Fruit fly (Drosophila melanogaster): ENCODE measurements around the gene hdm.

Gene hdm

DNA sequence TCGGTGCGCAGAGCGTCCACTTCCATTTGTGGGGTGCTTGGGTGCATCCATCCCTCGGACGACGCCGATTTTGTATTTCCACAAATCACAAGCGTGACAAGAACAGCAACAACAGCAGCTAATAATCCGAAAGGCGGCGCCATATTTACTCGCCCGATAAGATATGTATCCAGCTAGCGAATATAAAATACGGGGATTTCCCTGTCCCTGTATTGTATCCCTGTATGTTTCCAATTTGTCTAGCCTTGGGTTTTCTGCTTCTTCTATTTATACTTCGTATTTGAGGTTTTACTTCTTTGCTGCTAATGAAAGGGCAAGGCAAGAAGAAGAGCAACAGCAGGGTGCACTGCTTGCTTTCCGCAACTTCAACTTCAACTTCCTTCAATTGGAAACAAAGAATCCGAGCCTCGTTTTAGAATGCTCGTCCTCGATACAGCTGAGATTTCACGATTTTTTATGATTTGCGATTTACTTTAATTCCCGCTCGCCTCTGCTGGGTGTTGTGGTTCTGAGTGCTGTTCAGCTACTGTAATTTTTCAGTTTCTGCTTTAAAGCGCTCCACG, 24.3 kb upstream of the hdm start:
- TF ChIP-seq CG8478 (optimal IDR thresholded peaks at IDR 0.05) (no peak), CTCF (optimal IDR thresholded peaks at IDR 0.05) (no peak)

DNA sequence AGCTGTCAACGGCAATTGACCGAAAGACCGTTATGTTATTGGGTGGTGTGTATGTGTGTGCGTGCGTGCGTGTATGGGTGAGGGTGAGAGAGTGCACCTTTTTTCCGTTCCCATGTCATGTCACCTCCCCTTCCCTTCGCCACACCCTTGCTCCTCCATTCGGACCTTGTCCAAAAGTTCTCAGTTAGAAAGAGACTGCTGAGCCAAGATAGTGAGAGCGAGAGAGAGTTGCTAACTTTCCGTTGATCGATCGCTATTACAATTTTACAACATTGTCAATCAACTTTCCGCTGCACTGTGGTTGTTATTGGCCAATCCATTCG, 18.5 kb upstream of the hdm start:
- TF ChIP-seq CTCF (optimal IDR thresholded peaks at IDR 0.05) (no peak), CG8478 (optimal IDR thresholded peaks at IDR 0.05) (no peak)

DNA sequence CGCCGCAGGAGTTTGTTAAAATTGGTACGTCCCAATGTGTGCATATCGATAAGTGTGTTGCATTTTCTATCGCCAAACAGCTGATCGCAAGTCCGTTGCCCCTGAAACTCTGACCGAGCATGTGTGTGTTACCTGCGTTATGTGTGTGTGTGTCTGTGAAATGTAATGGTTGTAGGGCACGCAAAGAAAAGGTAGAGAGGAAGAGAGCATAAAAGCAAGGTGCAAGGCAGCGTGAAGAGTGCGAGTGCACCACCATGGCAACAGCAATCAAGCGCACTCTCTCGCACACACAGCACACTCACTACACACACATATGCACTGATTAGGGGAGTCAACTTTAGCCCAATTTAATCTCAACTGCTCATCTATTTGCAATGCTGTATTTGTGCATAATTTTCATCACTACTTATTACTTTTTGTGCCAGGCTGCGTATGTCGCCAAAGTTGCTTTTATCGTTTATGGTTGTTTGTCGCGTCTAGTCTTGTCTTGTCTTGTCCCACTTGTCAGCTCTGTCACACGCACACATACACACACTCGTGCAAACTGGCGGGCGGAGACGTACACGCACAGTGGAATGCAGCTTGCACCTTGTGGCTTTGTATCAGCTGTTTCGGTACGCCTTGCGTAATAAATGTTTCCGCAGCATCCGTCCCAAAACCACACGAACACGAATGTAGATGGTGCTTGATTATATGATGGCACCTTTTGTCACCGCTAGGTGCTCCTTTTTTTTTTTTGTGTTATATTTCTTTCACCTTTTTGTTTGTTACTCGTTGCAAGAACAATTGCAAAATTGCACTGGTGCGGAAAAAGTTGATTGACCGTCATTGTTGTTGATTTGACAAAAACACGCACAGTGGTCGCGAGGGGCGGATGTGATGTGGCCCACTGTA, 17.9 kb upstream of the hdm start:
- TF ChIP-seq CG8478 (optimal IDR thresholded peaks at IDR 0.05) (no peak), CTCF (optimal IDR thresholded peaks at IDR 0.05) (no peak)

DNA sequence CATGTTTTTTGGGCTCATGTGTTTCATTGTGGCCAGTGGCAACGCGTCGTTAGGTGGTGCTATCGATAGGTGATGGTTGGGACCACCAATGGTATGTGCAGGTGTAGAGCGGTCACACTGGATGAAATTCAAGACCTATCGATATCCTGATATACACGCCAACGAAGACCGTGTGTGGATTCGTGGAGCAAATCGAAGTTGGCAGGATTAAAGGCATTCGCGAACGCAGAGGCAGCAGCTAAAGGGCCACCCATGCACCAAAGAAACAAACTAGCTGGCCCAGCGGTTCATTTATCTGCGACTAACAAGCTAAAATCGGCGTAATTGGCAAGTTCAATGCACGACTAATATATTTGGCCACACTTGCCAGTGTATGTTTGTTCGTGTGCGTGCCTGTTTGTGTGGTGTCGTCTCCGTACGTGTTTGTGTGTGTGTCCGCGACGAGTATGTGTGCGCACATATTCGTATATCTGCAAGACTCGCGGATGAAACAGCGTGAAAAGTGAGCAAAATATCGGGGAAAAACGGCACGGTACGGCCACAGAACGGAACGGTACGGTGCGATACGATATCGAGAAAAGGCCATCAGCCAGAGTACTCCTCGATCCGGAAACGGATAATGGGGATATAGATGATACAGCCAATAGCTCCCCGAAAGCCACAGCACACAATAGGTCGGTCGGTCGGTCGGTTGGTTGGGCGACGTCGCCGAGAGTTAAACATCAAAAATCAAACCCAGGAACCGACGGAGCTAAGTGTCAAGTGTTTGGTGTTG, 16.1 kb upstream of the hdm start, which contains the start of gene Ubr3:
Gene Ubr3, plus strand, starts transcription at position 99 of the 775 bp plus-strand sequence.
- TF ChIP-seq CTCF (optimal IDR thresholded peaks at IDR 0.05) = no peak
- no peak for TF ChIP-seq CG8478 (optimal IDR thresholded peaks at IDR 0.05)

DNA sequence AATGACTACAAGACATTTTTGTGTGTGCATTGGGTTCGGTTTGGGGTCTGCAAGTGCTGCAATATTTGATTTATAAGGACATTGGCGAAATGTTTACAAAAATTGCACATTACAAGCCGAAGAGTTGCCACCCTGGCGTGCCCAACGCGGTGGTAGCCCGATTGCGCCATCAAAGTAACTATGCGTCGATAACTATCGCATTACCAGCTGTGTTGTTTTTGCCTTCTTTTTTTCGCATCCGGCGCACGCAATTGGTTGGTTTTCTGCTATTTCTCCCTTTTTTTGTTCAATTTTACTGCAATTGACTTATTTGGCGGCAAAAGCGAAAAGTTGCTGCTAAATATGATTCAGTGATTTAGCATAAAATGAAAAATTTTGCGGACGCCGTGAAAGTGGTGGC, 14.7 kb upstream of the hdm start, which contains the start of gene RpS14b:
Gene RpS14b, plus strand, starts transcription at position 220 of the 400 bp plus-strand sequence.
- TF ChIP-seq CTCF (optimal IDR thresholded peaks at IDR 0.05) = peak in 1 of 2 experiments; percentile 15
- TF ChIP-seq CG8478 (optimal IDR thresholded peaks at IDR 0.05) = no peak

DNA sequence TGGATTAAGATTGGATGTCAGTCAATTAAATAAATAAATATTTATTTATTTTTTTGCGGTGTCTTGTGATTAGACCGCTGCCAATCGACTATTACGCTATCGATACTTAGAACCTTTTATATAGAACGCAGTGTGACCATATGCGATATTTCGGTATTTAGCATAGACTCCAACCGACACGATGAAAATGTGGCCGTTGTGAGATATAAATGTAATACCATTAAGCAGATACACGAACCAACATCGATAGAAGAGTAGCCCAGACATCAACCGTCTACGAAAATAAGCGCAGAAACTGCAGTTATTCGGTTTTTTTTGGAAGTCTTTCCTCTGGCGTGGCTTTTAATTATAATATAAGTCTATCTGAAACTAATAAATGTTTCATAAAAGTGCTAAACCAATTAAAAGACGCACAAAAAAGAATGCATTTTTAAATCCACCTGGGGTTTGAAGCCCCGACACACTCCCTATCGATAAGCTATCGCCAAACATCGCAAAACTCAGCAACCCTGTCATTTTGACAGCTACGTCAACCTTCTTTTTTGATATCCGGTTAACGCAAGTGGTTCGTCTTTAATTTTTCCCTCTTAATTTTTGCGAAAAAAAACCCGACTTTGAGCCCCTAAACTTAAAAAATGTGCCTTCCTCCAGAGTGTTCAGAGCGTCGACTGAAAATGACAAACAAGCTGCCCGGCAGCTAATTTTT, 13.4 kb upstream of the hdm start, which contains the start of the genes Dhdds and RpS14a:
Gene Dhdds, minus strand, starts transcription at position 142 of the 706 bp plus-strand sequence.
Gene RpS14a, plus strand, starts transcription at position 533 of the 706 bp plus-strand sequence.
- peak in 1 of 2 experiments; percentile 34 for TF ChIP-seq CTCF (optimal IDR thresholded peaks at IDR 0.05)
- TF ChIP-seq CG8478 (optimal IDR thresholded peaks at IDR 0.05) = no peak

DNA sequence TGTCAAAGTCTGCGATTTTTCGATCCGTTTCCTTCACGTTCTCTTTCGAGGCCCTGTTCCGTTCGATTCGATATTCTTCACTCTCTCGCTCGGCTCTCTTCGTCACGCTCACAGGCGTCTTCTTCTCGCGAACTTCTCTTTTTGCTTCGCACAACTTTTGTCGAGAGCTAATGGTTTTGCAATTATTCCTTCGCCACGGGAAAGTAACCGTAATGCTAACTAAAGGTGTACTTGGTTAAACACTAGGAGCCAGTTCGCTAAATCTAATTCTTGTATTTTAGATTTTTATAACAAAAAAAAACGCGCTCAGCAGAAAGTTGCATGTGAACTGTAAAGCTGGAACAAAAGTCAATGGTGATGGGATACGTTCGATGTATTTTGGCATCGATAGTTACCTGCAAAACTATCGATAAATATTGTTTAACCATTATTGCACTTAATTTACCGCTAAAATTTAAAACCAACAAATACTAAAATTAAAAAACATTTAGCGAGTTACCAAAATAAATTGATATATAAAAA, 11.2 kb upstream of the hdm start, which contains the start of gene mahe:
Gene mahe, minus strand, starts transcription at position 355 of the 522 bp plus-strand sequence.
- no peak for TF ChIP-seq CTCF (optimal IDR thresholded peaks at IDR 0.05)
- TF ChIP-seq CG8478 (optimal IDR thresholded peaks at IDR 0.05) = no peak

DNA sequence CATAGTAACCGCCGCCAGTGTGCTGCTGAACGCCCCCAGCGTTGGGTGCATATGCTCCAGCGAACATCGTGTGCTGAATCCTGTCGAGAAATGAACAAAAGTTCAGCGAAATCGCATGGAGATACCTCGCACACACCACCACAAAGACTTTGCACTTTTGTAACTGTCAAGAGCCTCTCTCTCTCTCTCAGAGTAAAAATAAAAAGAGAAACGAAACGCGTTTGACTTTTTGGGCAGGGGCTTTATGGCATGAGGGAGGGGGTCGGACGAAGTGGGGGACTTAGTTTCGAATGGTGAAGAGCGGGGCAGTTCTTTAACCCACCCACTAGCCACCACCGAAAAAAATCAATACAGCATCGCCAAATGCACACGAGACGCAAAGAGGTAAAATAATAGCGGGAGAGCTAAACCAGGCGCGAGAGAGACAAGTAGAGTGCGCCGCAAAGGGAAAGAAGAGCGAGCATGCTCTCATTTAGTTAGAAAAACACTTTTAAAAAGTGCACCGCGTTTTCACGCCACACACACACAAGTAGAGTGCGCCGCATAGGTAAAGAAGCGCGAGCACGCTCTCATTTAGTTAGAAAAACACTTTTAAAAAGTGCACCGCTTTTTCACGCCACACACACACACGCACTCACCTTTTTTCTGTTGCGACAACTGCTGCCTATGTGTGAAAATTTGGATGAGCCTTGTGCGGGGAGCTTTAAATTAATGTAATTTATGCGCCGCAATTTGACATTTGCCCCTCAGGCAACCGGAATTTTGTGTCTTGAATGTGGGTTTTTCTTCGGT, 10.5 kb upstream of the hdm start:
- TF ChIP-seq CTCF (optimal IDR thresholded peaks at IDR 0.05) = no peak
- no peak for TF ChIP-seq CG8478 (optimal IDR thresholded peaks at IDR 0.05)

DNA sequence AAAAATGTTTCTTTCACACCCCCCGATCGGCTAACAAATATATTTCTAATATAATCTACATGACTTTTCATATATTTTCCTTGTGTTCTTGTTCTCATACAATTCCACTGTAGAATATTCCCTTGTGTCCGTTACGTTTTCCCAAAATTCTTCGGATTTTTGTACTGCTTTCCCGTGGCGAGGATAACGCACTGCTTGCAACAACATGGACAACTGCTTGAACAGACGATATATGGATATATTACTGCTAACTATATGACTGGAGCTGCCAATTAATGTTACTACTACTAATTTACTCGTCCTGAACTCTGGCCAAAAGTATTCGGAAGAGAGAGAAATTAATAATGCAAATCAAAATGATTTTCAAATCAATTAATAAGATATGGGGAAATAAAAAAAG, 5.0 kb upstream of the hdm start:
- TF ChIP-seq CTCF (optimal IDR thresholded peaks at IDR 0.05) = no peak
- TF ChIP-seq CG8478 (optimal IDR thresholded peaks at IDR 0.05) = no peak

DNA sequence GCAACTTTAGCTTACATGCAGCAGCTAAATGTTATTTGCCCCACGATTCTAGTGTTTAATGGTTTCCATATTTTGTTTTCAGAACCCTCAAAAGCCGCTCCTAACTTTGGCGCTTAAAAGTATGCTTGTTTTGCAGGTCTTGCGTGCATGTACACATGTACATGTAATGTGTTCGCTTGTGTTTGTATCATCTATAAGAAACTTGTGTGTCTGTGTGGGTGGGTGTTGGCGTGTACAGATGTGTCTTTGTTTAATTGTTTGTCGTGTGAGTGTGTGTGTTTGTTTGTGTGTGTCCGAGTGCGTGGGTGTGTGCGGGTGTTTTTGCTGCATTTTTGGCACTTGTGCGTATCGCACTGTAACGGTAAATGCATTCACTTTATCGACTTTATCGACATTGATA, 3.1 kb upstream of the hdm start:
- TF ChIP-seq CTCF (optimal IDR thresholded peaks at IDR 0.05) (no peak), CG8478 (optimal IDR thresholded peaks at IDR 0.05) (no peak)

DNA sequence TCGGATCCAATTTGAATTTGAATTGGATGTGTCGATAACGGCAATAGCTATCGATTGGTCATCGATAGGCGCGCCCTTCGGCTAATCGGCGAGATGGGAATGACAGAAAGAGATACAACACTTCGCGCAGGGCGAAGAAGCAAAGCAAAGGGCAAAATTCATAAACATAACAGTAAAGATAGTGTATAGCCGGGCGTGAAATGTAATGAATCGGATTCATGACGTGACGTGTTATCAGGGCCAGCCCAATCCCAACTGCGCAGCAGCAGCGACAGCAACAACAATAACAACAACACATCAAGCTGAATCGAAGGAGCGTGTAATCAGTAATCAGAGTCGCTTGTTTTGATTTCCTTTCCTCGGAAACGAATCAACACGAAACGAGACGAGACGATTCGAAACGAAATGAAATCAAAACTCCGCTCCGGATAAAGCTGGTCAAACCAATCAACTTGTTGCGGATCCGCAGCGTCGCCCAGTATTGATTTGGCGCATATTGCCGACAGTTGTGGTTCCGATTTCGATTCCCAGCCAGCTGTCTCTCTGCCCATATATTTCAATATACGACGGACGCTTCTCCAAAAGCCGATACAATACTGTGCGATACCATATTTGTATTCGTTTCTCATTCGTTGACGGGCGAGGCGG, 7.8 kb downstream of the hdm start, which contains the start of gene snz:
Gene snz, plus strand, starts transcription at position 107 of the 648 bp plus-strand sequence.
- TF ChIP-seq CTCF (optimal IDR thresholded peaks at IDR 0.05) = no peak
- no peak for TF ChIP-seq CG8478 (optimal IDR thresholded peaks at IDR 0.05)

DNA sequence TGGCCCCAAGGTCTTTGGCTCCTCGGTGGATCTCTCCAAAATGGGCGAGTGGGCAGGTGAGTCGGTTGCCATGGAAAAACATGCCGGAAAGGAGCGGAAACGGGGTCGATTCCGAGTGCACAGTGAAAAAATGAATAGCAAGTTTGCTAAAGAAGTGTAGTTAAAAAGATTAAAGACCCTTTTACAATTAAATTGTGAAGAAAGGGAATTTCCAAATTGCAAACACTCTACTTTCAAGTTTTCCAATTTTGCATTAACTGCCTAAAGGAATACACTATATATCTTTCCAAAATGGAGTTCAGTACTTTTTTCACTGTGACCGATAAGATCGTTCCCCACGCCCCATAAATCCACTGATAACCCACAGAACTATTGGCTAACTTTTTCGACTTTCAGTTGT, 10.4 kb downstream of the hdm start:
- TF ChIP-seq CTCF (optimal IDR thresholded peaks at IDR 0.05) (no peak), CG8478 (optimal IDR thresholded peaks at IDR 0.05) (no peak)

DNA sequence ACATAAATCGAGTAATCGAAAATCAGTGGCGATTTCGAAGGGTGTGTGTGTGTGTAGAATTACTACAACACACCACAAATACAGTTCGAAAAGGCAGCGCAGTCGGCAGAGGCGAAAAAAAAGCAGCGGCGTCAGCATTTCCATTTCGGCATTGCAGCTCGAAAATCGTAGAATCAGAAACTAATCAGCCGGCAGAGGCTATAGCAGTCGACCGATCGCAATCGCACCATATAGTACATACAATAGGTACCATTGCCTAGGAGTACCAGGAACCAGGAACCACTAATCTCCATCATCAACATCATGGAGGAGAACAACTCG, 10.9 kb downstream of the hdm start:
- TF ChIP-seq CG8478 (optimal IDR thresholded peaks at IDR 0.05) = no peak
- no peak for TF ChIP-seq CTCF (optimal IDR thresholded peaks at IDR 0.05)

All from S2 (cell line).